Worm (Caenorhabditis elegans) whole organism, mixed stage, embryonic: ENCODE results near the gene K04C2.5.

ENCODE experiments used
- M03D4.4 ChIP-seq: sonication (generic microtip); optimal IDR thresholded peaks from 2 replicates; lab custom pipeline; 2017; ENCODE audit warnings: mild to moderate bottlenecking, missing genetic modification characterization, missing compliant biosample characterization
- blmp-1 ChIP-seq: fragments of 150-350 bp; optimal IDR thresholded peaks from 2 replicates; lab custom pipeline; 2014; ENCODE audit warnings: missing biosample characterization, missing genetic modification characterization
- ceh-43 ChIP-seq: fragments of 200-800 bp; sonication (Bioruptor generic); optimal IDR thresholded peaks from 2 replicates; lab custom pipeline; 2018; ENCODE audit warnings: mild to moderate bottlenecking, missing genetic modification characterization, moderate library complexity, missing compliant biosample characterization
- ceh-83 ChIP-seq: fragments of 200-800 bp; sonication (Bioruptor generic); optimal IDR thresholded peaks from 2 replicates; lab custom pipeline; 2018; ENCODE audit warnings: mild to moderate bottlenecking, missing genetic modification characterization, missing compliant biosample characterization
- ces-1 ChIP-seq: fragments of 150-350 bp; optimal IDR thresholded peaks from 2 replicates; lab custom pipeline; 2014; ENCODE audit warnings: missing biosample characterization, missing genetic modification reagents, missing genetic modification characterization
- drap-1 ChIP-seq: fragments of 200-800 bp; sonication (Bioruptor generic); optimal IDR thresholded peaks from 3 replicates; lab custom pipeline; 2018; ENCODE audit warnings: mild to moderate bottlenecking, missing genetic modification characterization, missing compliant biosample characterization
- elt-1 ChIP-seq: sonication (generic microtip); optimal IDR thresholded peaks from 2 replicates; lab custom pipeline; 2017; ENCODE audit warnings: missing genetic modification characterization, mild to moderate bottlenecking, missing compliant biosample characterization, antibody characterized with exemption, moderate library complexity, borderline replicate concordance; ENCODE audit not compliant: insufficient read depth
- elt-3 ChIP-seq: fragments of 150-350 bp; optimal IDR thresholded peaks from 2 replicates; lab custom pipeline; 2014; ENCODE audit warnings: missing biosample characterization, missing genetic modification characterization
- flh-1 ChIP-seq: fragments of 200-800 bp; sonication (Bioruptor generic); optimal IDR thresholded peaks from 2 replicates; lab custom pipeline; 2018; ENCODE audit warnings: mild to moderate bottlenecking, missing genetic modification characterization, moderate library complexity, missing compliant biosample characterization
- hlh-1 ChIP-seq: fragments of 150-350 bp; optimal IDR thresholded peaks from 2 replicates; lab custom pipeline; 2014; ENCODE audit warnings: missing biosample characterization, missing genetic modification reagents, missing genetic modification characterization
- lin-13 ChIP-seq: fragments of 150-350 bp; optimal IDR thresholded peaks from 2 replicates; lab custom pipeline; 2014; ENCODE audit warnings: missing biosample characterization, missing genetic modification characterization
- lin-32 ChIP-seq: fragments of 200-800 bp; sonication (Bioruptor generic); optimal IDR thresholded peaks from 2 replicates; lab custom pipeline; 2018; ENCODE audit warnings: mild to moderate bottlenecking, missing genetic modification characterization, missing compliant biosample characterization
- lsy-2 ChIP-seq: fragments of 150-350 bp; optimal IDR thresholded peaks from 2 replicates; lab custom pipeline; 2014; ENCODE audit warnings: missing biosample characterization, missing genetic modification characterization
- mep-1 ChIP-seq: fragments of 150-350 bp; optimal IDR thresholded peaks from 2 replicates; lab custom pipeline; 2017; ENCODE audit warnings: missing biosample characterization, missing genetic modification reagents, missing genetic modification characterization, inconsistent platforms
- mls-2 ChIP-seq: sonication (generic microtip); optimal IDR thresholded peaks from 2 replicates; lab custom pipeline; 2016; ENCODE audit warnings: mild to moderate bottlenecking, missing genetic modification characterization, moderate library complexity, missing compliant biosample characterization
- nhr-2 ChIP-seq: fragments of 150-350 bp; optimal IDR thresholded peaks from 2 replicates; lab custom pipeline; 2014; ENCODE audit warnings: missing biosample characterization, missing genetic modification characterization
- nhr-237 ChIP-seq: fragments of 150-350 bp; optimal IDR thresholded peaks from 2 replicates; lab custom pipeline; 2014; ENCODE audit warnings: missing biosample characterization, missing genetic modification characterization
- nhr-28 ChIP-seq: fragments of 150-350 bp; optimal IDR thresholded peaks from 2 replicates; lab custom pipeline; 2014; ENCODE audit warnings: missing biosample characterization, missing genetic modification characterization
- nhr-76 ChIP-seq: sonication (generic microtip); optimal IDR thresholded peaks from 2 replicates; lab custom pipeline; 2017; ENCODE audit warnings: missing biosample characterization, missing genetic modification characterization
- sem-2 ChIP-seq: fragments of 200-800 bp; sonication (Bioruptor generic); optimal IDR thresholded peaks from 2 replicates; lab custom pipeline; 2018; ENCODE audit warnings: mild to moderate bottlenecking, missing genetic modification characterization, missing compliant biosample characterization
- snpc-4 ChIP-seq: fragments of 150-350 bp; optimal IDR thresholded peaks from 2 replicates; lab custom pipeline; 2014; ENCODE audit warnings: missing biosample characterization, missing genetic modification characterization
- sptf-1 ChIP-seq: sonication (generic microtip); optimal IDR thresholded peaks from 2 replicates; lab custom pipeline; 2017; ENCODE audit warnings: mild to moderate bottlenecking, missing genetic modification characterization, moderate library complexity, missing compliant biosample characterization
- tbx-8 ChIP-seq: fragments of 200-800 bp; sonication (Bioruptor generic); optimal IDR thresholded peaks from 2 replicates; lab custom pipeline; 2018; ENCODE audit warnings: mild to moderate bottlenecking, missing genetic modification characterization, moderate library complexity, missing compliant biosample characterization
- unc-120 ChIP-seq: sonication (generic microtip); optimal IDR thresholded peaks from 2 replicates; lab custom pipeline; 2017; ENCODE audit warnings: missing genetic modification characterization, missing compliant biosample characterization; ENCODE audit not compliant: poor library complexity, severe bottlenecking
- unc-39 ChIP-seq: fragments of 150-350 bp; optimal IDR thresholded peaks from 2 replicates; lab custom pipeline; 2014; ENCODE audit warnings: missing biosample characterization, missing genetic modification characterization
- unc-62 ChIP-seq: fragments of 150-350 bp; optimal IDR thresholded peaks from 2 replicates; lab custom pipeline; 2014; ENCODE audit warnings: missing biosample characterization, missing genetic modification reagents, missing genetic modification characterization
- zip-8 ChIP-seq: fragments of 150-350 bp; optimal IDR thresholded peaks from 2 replicates; lab custom pipeline; 2014; ENCODE audit warnings: missing biosample characterization, missing genetic modification characterization
- ztf-11 ChIP-seq: fragments of 150-350 bp; optimal IDR thresholded peaks from 2 replicates; lab custom pipeline; 2014; ENCODE audit warnings: missing biosample characterization, missing genetic modification characterization

Gene K04C2.5

ce11 chrIII:6898518-6898917 is 7.1 kb upstream of the K04C2.5 start:
- TF ChIP-seq hlh-1 (tag; lab: Kevin White, UChicago) (peak; percentile 28), unc-120 (peak; percentile 60), snpc-4 (tag; lab: Kevin White, UChicago) (no peak)
- TF ChIP-seq, all 35 proteins: peak for 2

ce11 chrIII:6897587-6898064 is 6.2 kb upstream of the K04C2.5 start, which contains the start of gene T07E3.4:
TSS of gene T07E3.4 (plus strand) at chrIII:6898014.
- no peak for TF ChIP-seq lin-32 (GFP tag; lab: Kevin White, UChicago)
- no peak for TF ChIP-seq ztf-11 (tag; lab: Kevin White, UChicago)
- TF ChIP-seq nhr-2 (tag; lab: Kevin White, UChicago), result no peak
- no peak for TF ChIP-seq sem-2 (GFP tag; lab: Kevin White, UChicago)
- TF ChIP-seq ceh-83 (GFP tag; lab: Kevin White, UChicago), result no peak
- TF ChIP-seq snpc-4 (tag; lab: Kevin White, UChicago), result no peak
- TF ChIP-seq ceh-43 (GFP tag; lab: Kevin White, UChicago), result no peak
- no peak for TF ChIP-seq unc-120
- TF ChIP-seq unc-62 (GFP tag; lab: Kevin White, UChicago), result peak; percentile 73
- TF ChIP-seq ces-1 (GFP tag; lab: Kevin White, UChicago), result peak; percentile 61
- no peak for TF ChIP-seq M03D4.4
- peak; percentile 18 for TF ChIP-seq hlh-1 (tag; lab: Kevin White, UChicago)
- no peak for TF ChIP-seq mls-2

- TF ChIP-seq blmp-1 (tag; lab: Kevin White, UChicago) (no peak), nhr-28 (tag; lab: Kevin White, UChicago) (no peak)
Measured at ce11 chrIII:6895677-6896076, 4.2 kb upstream of the K04C2.5 start.

DNA sequence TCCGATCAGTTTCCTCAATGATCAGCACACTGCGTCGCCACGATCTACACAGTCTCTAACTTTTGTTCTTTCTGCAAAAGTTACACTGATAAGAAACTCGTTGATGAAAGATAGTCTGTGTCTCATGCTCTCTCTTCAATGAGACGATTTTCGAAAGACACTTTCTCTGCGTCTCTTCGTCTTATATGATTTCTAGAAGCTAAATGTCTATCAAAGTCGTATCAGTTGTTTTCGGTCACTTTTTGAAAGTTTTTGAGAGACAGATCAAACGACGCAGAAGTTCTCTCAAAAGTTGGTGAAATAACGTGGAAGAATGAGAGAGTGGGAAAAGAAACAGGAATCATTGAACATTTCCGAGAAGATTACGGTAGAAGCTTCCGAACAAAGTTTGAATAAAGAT is 3.7 kb upstream of the K04C2.5 start:
- peak; percentile 68 for TF ChIP-seq unc-62 (GFP tag; lab: Kevin White, UChicago)
- TF ChIP-seq lin-32 (GFP tag; lab: Kevin White, UChicago), result no peak
- no peak for TF ChIP-seq blmp-1 (tag; lab: Kevin White, UChicago)
- peak; percentile 15 for TF ChIP-seq mep-1 (tag; lab: Kevin White, UChicago)
- no peak for TF ChIP-seq lsy-2 (tag; lab: Kevin White, UChicago)
- no peak for TF ChIP-seq nhr-237 (tag; lab: Kevin White, UChicago)
- TF ChIP-seq elt-3 (tag; lab: Kevin White, UChicago), result no peak
- TF ChIP-seq sem-2 (GFP tag; lab: Kevin White, UChicago), result no peak
- TF ChIP-seq hlh-1 (tag; lab: Kevin White, UChicago), result peak; percentile 36
- TF ChIP-seq zip-8 (tag; lab: Kevin White, UChicago), result no peak
- no peak for TF ChIP-seq sptf-1 (tag; lab: Kevin White, UChicago)
- no peak for TF ChIP-seq snpc-4 (tag; lab: Kevin White, UChicago)

DNA sequence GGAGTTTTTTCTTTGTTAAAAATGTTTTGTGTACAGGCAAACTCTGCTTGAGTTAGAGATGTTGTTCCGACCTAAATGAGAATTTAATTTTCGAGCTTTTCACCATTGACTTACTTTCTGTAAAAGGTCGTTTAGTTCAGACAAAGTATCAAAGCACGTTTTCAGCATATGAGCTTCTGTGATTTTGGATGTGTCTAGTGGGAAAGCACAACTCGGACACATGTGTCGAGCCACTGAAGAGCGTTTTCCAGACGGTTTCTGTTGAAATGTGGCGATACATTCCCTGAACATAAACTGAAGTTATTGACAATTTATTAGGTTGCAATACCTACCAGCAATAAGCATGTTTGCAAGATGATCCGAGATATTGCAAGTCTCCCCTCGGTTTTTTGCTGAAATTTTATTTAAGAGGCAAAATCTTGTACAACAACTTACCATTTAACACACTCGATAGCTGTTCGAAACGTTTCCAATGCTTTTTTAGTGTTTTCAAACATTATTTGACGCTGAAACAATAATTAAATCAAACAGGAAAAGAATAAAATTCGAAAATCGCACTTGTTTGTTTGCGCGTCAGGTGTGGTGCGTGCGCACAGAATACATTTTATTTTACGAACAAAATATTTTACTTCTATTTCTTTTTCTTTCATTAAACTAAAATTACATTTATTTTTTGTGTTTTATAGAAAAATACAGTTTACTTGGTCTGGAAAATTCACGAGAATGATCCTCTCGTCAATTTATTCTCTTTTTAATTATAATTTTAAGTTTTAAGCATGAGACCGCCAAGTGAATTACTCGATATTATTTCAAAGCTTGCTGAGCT is 2.2 kb downstream of the K04C2.5 start, which contains the start of the genes brd-1 and K04C2.2:
brd-1 (minus strand) TSS at position 506 of the 826 bp plus-strand sequence.
K04C2.2 (plus strand) TSS at position 776 of the 826 bp plus-strand sequence.
- TF ChIP-seq drap-1 (GFP tag; lab: Kevin White, UChicago) (no peak), tbx-8 (GFP tag; lab: Kevin White, UChicago) (no peak), nhr-76 (no peak), sem-2 (GFP tag; lab: Kevin White, UChicago) (no peak), ceh-43 (GFP tag; lab: Kevin White, UChicago) (no peak), ces-1 (GFP tag; lab: Kevin White, UChicago) (peak; percentile 48)

DNA sequence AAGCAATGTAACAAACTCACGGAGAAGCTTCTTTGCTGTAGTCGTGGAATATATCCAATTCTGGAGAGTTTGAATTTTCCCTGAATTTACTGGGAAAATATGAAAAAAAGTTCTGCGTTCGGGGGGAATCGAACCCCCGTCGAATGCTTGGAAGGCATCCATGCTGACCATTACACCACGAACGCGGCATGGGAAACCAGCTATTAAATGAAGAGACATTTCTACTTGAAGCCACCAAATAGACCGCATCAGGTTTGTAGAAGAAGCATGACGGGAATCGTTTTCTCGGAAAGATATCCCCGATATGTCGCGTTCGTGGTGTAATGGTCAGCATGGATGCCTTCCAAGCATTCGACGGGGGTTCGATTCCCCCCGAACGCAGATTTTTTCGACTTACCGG is 3.0 kb downstream of the K04C2.5 start:
- TF ChIP-seq mls-2, result no peak
- TF ChIP-seq blmp-1 (tag; lab: Kevin White, UChicago), result no peak
- TF ChIP-seq unc-120, result no peak
- no peak for TF ChIP-seq lin-32 (GFP tag; lab: Kevin White, UChicago)
- no peak for TF ChIP-seq flh-1 (GFP tag; lab: Kevin White, UChicago)
- TF ChIP-seq sptf-1 (tag; lab: Kevin White, UChicago), result no peak
- no peak for TF ChIP-seq lsy-2 (tag; lab: Kevin White, UChicago)
- no peak for TF ChIP-seq drap-1 (GFP tag; lab: Kevin White, UChicago)
- no peak for TF ChIP-seq elt-1 (tag; lab: Kevin White, UChicago)
- no peak for TF ChIP-seq M03D4.4
- TF ChIP-seq elt-3 (tag; lab: Kevin White, UChicago), result no peak
- no peak for TF ChIP-seq lin-13 (tag; lab: Kevin White, UChicago)
- no peak for TF ChIP-seq unc-39 (tag; lab: Kevin White, UChicago)
- TF ChIP-seq snpc-4 (tag; lab: Kevin White, UChicago), result no peak
